ENCODE assay signal across 3 fruit fly cellular contexts in the genomic region with DNA sequence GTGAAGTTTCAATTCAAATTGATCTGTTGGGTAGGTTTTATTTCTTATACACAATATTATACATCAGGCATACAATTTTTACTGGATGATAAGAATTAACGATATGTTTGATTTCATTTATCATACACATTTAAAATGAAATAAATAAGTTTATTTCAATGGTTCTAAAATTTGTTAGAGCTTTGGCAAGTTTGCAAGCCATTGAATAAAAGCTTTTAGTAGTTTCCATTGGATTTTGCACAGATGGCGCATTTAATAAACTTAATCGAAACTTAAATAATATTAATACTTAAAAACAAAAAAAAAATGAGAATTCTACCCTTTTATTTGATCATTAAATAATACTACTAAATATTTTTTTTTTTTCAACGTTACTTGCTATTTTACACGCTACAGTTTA.
A peak's percentile ranks its signal among the peaks of the same experiment; 100 is the strongest.
TF ChIP-seq lines count a peak whose summit lies in the region.

No protein-coding gene starts in this region.

- TF ChIP-seq CTCF in whole organism, embryonic (GFP tag; optimal IDR thresholded peaks at IDR 0.05; lab: Kevin White, UChicago): peak; percentile 88

TF ChIP-seq in whole organism, embryonic, 481 proteins besides CTCF, POLR2A, EP300 and RAD21:
- TF ChIP-seq Opbp (GFP tag; IDR thresholded peaks at IDR 0.05; lab: Robert Waterston, UW; ENCODE audit: partially characterized antibody) (no peak), Atf3 (GFP tag; optimal IDR thresholded peaks at IDR 0.05; lab: Kevin White, UChicago) (no peak), CG13123 (GFP tag; optimal IDR thresholded peaks at IDR 0.05; lab: Kevin White, UChicago) (no peak), CG13894 (tag; optimal IDR thresholded peaks at IDR 0.05; lab: Kevin White, UChicago) (peak; percentile 14), CG6654 (GFP tag; optimal IDR thresholded peaks at IDR 0.05; lab: Kevin White, UChicago) (peak; percentile 91), grn (GFP tag; optimal IDR thresholded peaks at IDR 0.05; lab: Kevin White, UChicago) (no peak), mirr (GFP tag; optimal IDR thresholded peaks at IDR 0.05; lab: Kevin White, UChicago) (no peak), ro (GFP tag; IDR thresholded peaks at IDR 0.05; lab: Robert Waterston, UW) (no peak)

TF ChIP-seq in whole organism, prepupa, 60 proteins besides CTCF, POLR2A, EP300 and RAD21:
- TF ChIP-seq CG11902 (GFP tag; optimal IDR thresholded peaks at IDR 0.05; lab: Kevin White, UChicago) (no peak), svp (GFP tag; lab: Kevin White, UChicago) (peak; percentile 13)

TF ChIP-seq in whole organism, wandering third instar larva, 38 proteins besides CTCF, POLR2A, EP300 and RAD21:
- TF ChIP-seq Myc (optimal IDR thresholded peaks at IDR 0.05; lab: Kevin White, UChicago) (peak; percentile 28), lola (GFP tag; optimal IDR thresholded peaks at IDR 0.05; lab: Kevin White, UChicago) (no peak), psq (GFP tag; optimal IDR thresholded peaks at IDR 0.05; lab: Kevin White, UChicago) (no peak), sv (GFP tag; optimal IDR thresholded peaks at IDR 0.05; lab: Kevin White, UChicago) (no peak), Hr83 (GFP tag; optimal IDR thresholded peaks at IDR 0.05; lab: Kevin White, UChicago; ENCODE audit: poor library complexity, severe bottlenecking) (no peak), OdsH (GFP tag; optimal IDR thresholded peaks at IDR 0.05; lab: Kevin White, UChicago) (no peak), jim (GFP tag; optimal IDR thresholded peaks at IDR 0.05; lab: Kevin White, UChicago) (no peak), br (GFP tag; optimal IDR thresholded peaks at IDR 0.05; lab: Kevin White, UChicago) (no peak)
